Worm (Caenorhabditis elegans): ENCODE measurements around the gene E02H9.13.

DNA sequence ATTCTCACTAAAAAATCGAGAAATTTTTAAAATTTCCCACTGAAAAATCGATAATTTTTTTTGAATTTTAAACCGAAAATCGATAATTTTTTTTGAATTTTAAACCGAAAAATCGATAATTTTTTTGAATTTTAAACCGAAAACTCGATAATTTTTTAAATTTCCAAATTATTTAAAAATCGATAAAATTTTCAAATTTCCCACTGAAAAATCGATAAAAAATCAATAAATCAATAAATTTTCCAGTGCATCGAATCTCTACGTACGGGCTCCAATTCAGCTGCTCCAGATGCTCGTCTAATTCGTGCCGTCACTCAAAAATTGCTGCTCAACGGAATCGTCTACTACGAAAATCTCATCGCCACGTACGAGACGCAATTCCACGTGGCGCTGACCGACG lies 40.1 kb upstream of the E02H9.13 start:
- TF ChIP-seq snpc-4 (tag; optimal IDR thresholded peaks at IDR 0.05) = no peak
- TF ChIP-seq lin-1 (GFP tag; IDR thresholded peaks at IDR 0.05) = no peak
- no peak for TF ChIP-seq ctbp-1 (GFP tag; IDR thresholded peaks at IDR 0.05)
- no peak for TF ChIP-seq ztf-11 (tag; optimal IDR thresholded peaks at IDR 0.05)
- no peak for TF ChIP-seq ama-1 (optimal IDR thresholded peaks at IDR 0.05)
- no peak for TF ChIP-seq unc-39 (tag; optimal IDR thresholded peaks at IDR 0.05)
- TF ChIP-seq lsy-2 (tag; optimal IDR thresholded peaks at IDR 0.05) = no peak
- no peak for TF ChIP-seq lin-29 (GFP tag; IDR thresholded peaks at IDR 0.05)
- TF ChIP-seq snpc-1.2 (GFP tag; IDR thresholded peaks at IDR 0.05) = no peak
- no peak for TF ChIP-seq lin-39 (tag; optimal IDR thresholded peaks at IDR 0.05)
- no peak for TF ChIP-seq lir-3 (tag; optimal IDR thresholded peaks at IDR 0.05)
- TF ChIP-seq ceh-32 (tag; optimal IDR thresholded peaks at IDR 0.05; ENCODE audit: poor library complexity) = no peak
